Worm (Caenorhabditis elegans) whole organism, L4 larva: Measurements from ENCODE around the gene dcap-1.

ENCODE experiments used
- Y48G9A.11 ChIP-seq: fragments of 200-800 bp; sonication (Bioruptor generic); IDR thresholded peaks from 2 replicates; pipeline ENCODE4 v1.3.6; 2022; ENCODE audit warnings: missing genetic modification reagents, missing genetic modification characterization, missing compliant biosample characterization
- Y5F2A.4 ChIP-seq: fragments of 200-800 bp; sonication (Bioruptor generic); optimal IDR thresholded peaks from 2 replicates; lab custom pipeline; 2018; ENCODE audit warnings: mild to moderate bottlenecking, missing genetic modification characterization, missing compliant biosample characterization
- ZK546.5 ChIP-seq, 2 experiments: sonication (generic microtip); optimal IDR thresholded peaks; 2 replicates each; lab custom pipeline; 2017; ENCODE audit warnings: missing biosample characterization in 2 of 2, missing genetic modification characterization in 2 of 2
- aha-1 ChIP-seq: fragments of 150-350 bp; peaks from one replicate; lab custom pipeline; 2014; ENCODE audit warnings: missing biosample characterization, missing genetic modification characterization
- aly-2 ChIP-seq: sonication (generic microtip); optimal IDR thresholded peaks from 2 replicates; lab custom pipeline; 2018; ENCODE audit warnings: missing biosample characterization, missing genetic modification characterization
- ama-1 ChIP-seq: fragments of 150-350 bp; optimal IDR thresholded peaks from 2 replicates; lab custom pipeline; 2014; ENCODE audit warnings: inconsistent platforms, mixed read lengths
- attf-4 ChIP-seq: sonication (generic microtip); optimal IDR thresholded peaks from 3 replicates; lab custom pipeline; 2017; ENCODE audit warnings: missing biosample characterization, missing genetic modification characterization
- ceh-20 ChIP-seq: fragments of 200-800 bp; sonication (Bioruptor generic); IDR thresholded peaks from 2 replicates; pipeline ENCODE4 v1.3.6; 2022; ENCODE audit warnings: missing genetic modification reagents, missing genetic modification characterization, missing compliant biosample characterization
- ceh-28 ChIP-seq: fragments of 150-350 bp; optimal IDR thresholded peaks from 2 replicates; lab custom pipeline; 2014; ENCODE audit warnings: missing biosample characterization, missing genetic modification reagents, missing genetic modification characterization
- ceh-32 ChIP-seq: sonication (generic microtip); optimal IDR thresholded peaks from 2 replicates; lab custom pipeline; 2016; ENCODE audit warnings: mild to moderate bottlenecking, missing genetic modification characterization, missing compliant biosample characterization; ENCODE audit not compliant: poor library complexity
- ceh-82 ChIP-seq: sonication (generic microtip); optimal IDR thresholded peaks from 2 replicates; lab custom pipeline; 2017; ENCODE audit warnings: missing biosample characterization, missing genetic modification characterization
- ctbp-1 ChIP-seq: fragments of 200-800 bp; sonication (Bioruptor generic); IDR thresholded peaks from 2 replicates; pipeline ENCODE4 v1.3.6; 2022; ENCODE audit warnings: missing genetic modification reagents, missing genetic modification characterization, missing compliant biosample characterization
- daf-16 ChIP-seq, 3 experiments: sonication (generic microtip); optimal IDR thresholded peaks; 2 replicates each; lab custom pipeline; 2016 to 2017; ENCODE audit warnings: missing genetic modification characterization in 3 of 3, missing genetic modification reagents in 3 of 3, mild to moderate bottlenecking in 2 of 3, missing compliant biosample characterization in 2 of 3, missing biosample characterization in 1 of 3, moderate library complexity in 1 of 3
- daf-19 ChIP-seq: fragments of 200-800 bp; sonication (Bioruptor generic); conservative IDR thresholded peaks from 2 replicates; pipeline ENCODE4 v1.3.6; 2022; ENCODE audit warnings: missing genetic modification characterization, missing compliant biosample characterization
- daf-8 ChIP-seq: fragments of 200-800 bp; sonication (Bioruptor generic); IDR thresholded peaks from 2 replicates; pipeline ENCODE4 v1.3.6; 2022; ENCODE audit warnings: missing genetic modification characterization, missing compliant biosample characterization
- dmd-8 ChIP-seq: fragments of 200-800 bp; sonication (Bioruptor generic); IDR thresholded peaks from 2 replicates; pipeline ENCODE4 v1.3.6; 2022; ENCODE audit warnings: missing genetic modification characterization, missing compliant biosample characterization
- dmd-9 ChIP-seq: fragments of 200-800 bp; sonication (Bioruptor generic); IDR thresholded peaks from 2 replicates; pipeline ENCODE4 v1.3.6; 2022; ENCODE audit warnings: missing genetic modification reagents, missing genetic modification characterization, missing compliant biosample characterization
- dpl-1 ChIP-seq: fragments of 150-350 bp; optimal IDR thresholded peaks from 2 replicates; lab custom pipeline; 2014; ENCODE audit warnings: missing biosample characterization, missing genetic modification reagents, missing genetic modification characterization
- dve-1 ChIP-seq: sonication (generic microtip); optimal IDR thresholded peaks from 2 replicates; lab custom pipeline; 2017; ENCODE audit warnings: antibody characterized with exemption, mild to moderate bottlenecking, missing genetic modification characterization, missing compliant biosample characterization; ENCODE audit not compliant: insufficient read depth
- egl-27 ChIP-seq: sonication (generic microtip); optimal IDR thresholded peaks from 3 replicates; lab custom pipeline; 2017; ENCODE audit warnings: missing biosample characterization, missing genetic modification reagents, missing genetic modification characterization
- gei-8 ChIP-seq: fragments of 200-800 bp; sonication (Bioruptor generic); optimal IDR thresholded peaks from 2 replicates; lab custom pipeline; 2018; ENCODE audit warnings: mild to moderate bottlenecking, missing genetic modification characterization, missing compliant biosample characterization
- hif-1 ChIP-seq, 2 experiments: sonication (generic microtip); optimal IDR thresholded peaks; 2 replicates each; lab custom pipeline; 2016 to 2017; ENCODE audit warnings: missing compliant biosample characterization in 2 of 2, missing genetic modification characterization in 2 of 2, missing genetic modification reagents in 2 of 2, missing genotype in 2 of 2, mild to moderate bottlenecking in 1 of 2
- hlh-11 ChIP-seq: fragments of 200-800 bp; sonication (Bioruptor generic); optimal IDR thresholded peaks from 2 replicates; lab custom pipeline; 2018; ENCODE audit warnings: mild to moderate bottlenecking, missing genetic modification characterization, missing compliant biosample characterization
- hlh-30 ChIP-seq: sonication (generic microtip); optimal IDR thresholded peaks from 2 replicates; lab custom pipeline; 2017; ENCODE audit warnings: antibody characterized with exemption, mild to moderate bottlenecking, missing genetic modification characterization, missing compliant biosample characterization; ENCODE audit not compliant: insufficient read depth
- lim-7 ChIP-seq: fragments of 200-800 bp; sonication (Bioruptor generic); IDR thresholded peaks from 2 replicates; pipeline ENCODE4 v1.3.6; 2022; ENCODE audit warnings: missing genetic modification characterization, missing compliant biosample characterization
- lin-13 ChIP-seq: fragments of 150-350 bp; optimal IDR thresholded peaks from 2 replicates; lab custom pipeline; 2014; ENCODE audit warnings: missing biosample characterization, missing genetic modification reagents, missing genetic modification characterization
- lin-38 ChIP-seq: fragments of 200-800 bp; sonication (Bioruptor generic); IDR thresholded peaks from 2 replicates; pipeline ENCODE4 v1.3.6; 2022; ENCODE audit warnings: missing genetic modification reagents, missing genetic modification characterization, missing compliant biosample characterization
- lsy-2 ChIP-seq, 2 experiments: fragments of 150-350 bp in 1 of 2; sonication (generic microtip) in 1 of 2; optimal IDR thresholded peaks; 2 replicates each; lab custom pipeline; 2014 to 2017; ENCODE audit warnings: missing biosample characterization in 2 of 2, missing genetic modification characterization in 2 of 2
- madf-5 ChIP-seq, 2 experiments: fragments of 200-800 bp; sonication (Bioruptor generic); IDR thresholded peaks; 2 replicates each; pipeline ENCODE4 v1.3.6; 2022; ENCODE audit warnings: missing compliant biosample characterization in 2 of 2, missing genetic modification characterization in 2 of 2
- mdt-29 ChIP-seq: fragments of 200-800 bp; sonication (Bioruptor generic); IDR thresholded peaks from 2 replicates; pipeline ENCODE4 v1.3.6; 2022; ENCODE audit warnings: missing genetic modification reagents, missing genetic modification characterization, missing compliant biosample characterization
- mep-1 ChIP-seq: fragments of 150-350 bp; sonication (generic microtip); optimal IDR thresholded peaks from 3 replicates; lab custom pipeline; 2014; ENCODE audit warnings: missing biosample characterization, missing genetic modification characterization
- mxl-2 ChIP-seq: fragments of 200-800 bp; sonication (Bioruptor generic); conservative IDR thresholded peaks from 2 replicates; pipeline ENCODE4 v1.3.6; 2022; ENCODE audit warnings: missing genetic modification reagents, missing genetic modification characterization, missing compliant biosample characterization
- mxl-3 ChIP-seq: fragments of 200-800 bp; sonication (Bioruptor generic); optimal IDR thresholded peaks from 2 replicates; lab custom pipeline; 2018; ENCODE audit warnings: mild to moderate bottlenecking, missing genetic modification characterization, missing compliant biosample characterization
- nhr-102 ChIP-seq: sonication (generic microtip); optimal IDR thresholded peaks from 2 replicates; lab custom pipeline; 2016; ENCODE audit warnings: mild to moderate bottlenecking, missing genetic modification characterization, moderate library complexity, missing compliant biosample characterization
- nhr-41 ChIP-seq: fragments of 200-800 bp; sonication (Bioruptor generic); IDR thresholded peaks from 2 replicates; pipeline ENCODE4 v1.3.6; 2022; ENCODE audit warnings: missing genetic modification reagents, missing genetic modification characterization, missing compliant biosample characterization
- nhr-6 ChIP-seq: fragments of 150-350 bp; optimal IDR thresholded peaks from 2 replicates; lab custom pipeline; 2014; ENCODE audit warnings: missing biosample characterization, missing genetic modification characterization
- pha-4 ChIP-seq, 2 experiments: fragments of 150-350 bp in 1 of 2; fragments of 200-800 bp in 1 of 2; sonication (Bioruptor generic) in 1 of 2; IDR thresholded peaks in 1 of 2; optimal IDR thresholded peaks in 1 of 2; 2 replicates each; pipeline versions ENCODE4 v1.3.6 to Lab custom; 2014 to 2022; ENCODE audit warnings: missing genetic modification characterization in 2 of 2, missing genetic modification reagents in 2 of 2, missing biosample characterization in 1 of 2, missing compliant biosample characterization in 1 of 2
- saeg-2 ChIP-seq: fragments of 200-800 bp; sonication (Bioruptor generic); IDR thresholded peaks from 2 replicates; pipeline ENCODE4 v1.3.6; 2022; ENCODE audit warnings: missing genetic modification reagents, missing genetic modification characterization, missing compliant biosample characterization
- sdz-12 ChIP-seq: fragments of 200-800 bp; sonication (Bioruptor generic); optimal IDR thresholded peaks from 2 replicates; lab custom pipeline; 2018; ENCODE audit warnings: mild to moderate bottlenecking, missing genetic modification characterization, missing compliant biosample characterization
- set-16 ChIP-seq: fragments of 200-800 bp; sonication (Bioruptor generic); IDR thresholded peaks from 2 replicates; pipeline ENCODE4 v1.3.6; 2022; ENCODE audit warnings: missing genetic modification reagents, missing genetic modification characterization, missing compliant biosample characterization
- snpc-1.2 ChIP-seq: fragments of 200-800 bp; sonication (Bioruptor generic); IDR thresholded peaks from 2 replicates; pipeline ENCODE4 v1.3.6; 2022; ENCODE audit warnings: missing genetic modification reagents, missing genetic modification characterization, missing compliant biosample characterization
- spr-1 ChIP-seq: sonication (generic microtip); optimal IDR thresholded peaks from 2 replicates; lab custom pipeline; 2016; ENCODE audit warnings: mild to moderate bottlenecking, missing genetic modification characterization, missing compliant biosample characterization
- tra-1 ChIP-seq: fragments of 200-800 bp; sonication (Bioruptor generic); IDR thresholded peaks from 2 replicates; pipeline ENCODE4 v1.3.6; 2022; ENCODE audit warnings: missing genetic modification reagents, missing genetic modification characterization, missing compliant biosample characterization
- zfp-2 ChIP-seq: sonication (generic microtip); optimal IDR thresholded peaks from 2 replicates; lab custom pipeline; 2016; ENCODE audit warnings: mild to moderate bottlenecking, missing genetic modification characterization, missing compliant biosample characterization
- zip-11 ChIP-seq: fragments of 200-800 bp; sonication (Bioruptor generic); IDR thresholded peaks from 2 replicates; pipeline ENCODE4 v1.3.6; 2022; ENCODE audit warnings: missing genetic modification characterization, missing compliant biosample characterization

Gene dcap-1

ce11 chrIV:1070383-1070782 is 15.8 kb upstream of the dcap-1 start (continued):
- TF ChIP-seq hif-1 (tag; optimal IDR thresholded peaks at IDR 0.05; lab: Kevin White, UChicago) (peak; percentile 2 to 89), dpl-1 (GFP tag; lab: Kevin White, UChicago) (peak; percentile 56), dmd-9 (GFP tag; lab: Robert Waterston, UW) (no peak), spr-1 (peak; percentile 61), lim-7 (no peak), madf-5 (GFP tag; IDR thresholded peaks at IDR 0.05; lab: Robert Waterston, UW) (0 out of 4 replicates have a peak, but pooled peaks of 1 of the 2 experiments have one; percentile 35), daf-8 (GFP tag; lab: Robert Waterston, UW) (no peak), ama-1 (lab: Kevin White, UChicago) (no peak)

ce11 chrIV:1068730-1069244 is 14.2 kb upstream of the dcap-1 start:
- TF ChIP-seq Y48G9A.11 (GFP tag; lab: Robert Waterston, UW) (no peak), attf-4 (no peak), aha-1 (tag; lab: Kevin White, UChicago) (peak; percentile 65), dmd-8 (GFP tag; lab: Robert Waterston, UW) (no peak), mxl-3 (GFP tag; lab: Kevin White, UChicago) (no peak), ceh-20 (GFP tag; lab: Robert Waterston, UW) (no peak), pha-4 (GFP tag; IDR thresholded peaks at IDR 0.05; lab: Robert Waterston, UW) (peak; percentile 33; the same call in 1 of the 2 replicates), pha-4 (tag; optimal IDR thresholded peaks at IDR 0.05; lab: Kevin White, UChicago) (no peak), mdt-29 (GFP tag; lab: Robert Waterston, UW) (no peak), aly-2 (no peak), hif-1 (tag; optimal IDR thresholded peaks at IDR 0.05; lab: Kevin White, UChicago) (no peak), daf-16 (GFP tag; optimal IDR thresholded peaks at IDR 0.05; lab: Kevin White, UChicago) (no peak), daf-16 (tag; optimal IDR thresholded peaks at IDR 0.05; lab: Kevin White, UChicago) (peak; percentile 2), zfp-2 (tag; lab: Kevin White, UChicago) (no peak), mep-1 (tag; lab: Kevin White, UChicago) (no peak), set-16 (GFP tag; lab: Robert Waterston, UW) (peak; percentile 92), ZK546.5 (tag; optimal IDR thresholded peaks at IDR 0.05; lab: Kevin White, UChicago) (no peak), ceh-32 (tag; lab: Kevin White, UChicago) (no peak), hlh-11 (tag; lab: Kevin White, UChicago) (peak; percentile 72)

- TF ChIP-seq egl-27 (no peak), daf-19 (GFP tag; lab: Robert Waterston, UW) (no peak), ZK546.5 (tag; optimal IDR thresholded peaks at IDR 0.05; lab: Kevin White, UChicago) (no peak), ceh-82 (tag; lab: Kevin White, UChicago) (no peak), lsy-2 (tag; optimal IDR thresholded peaks at IDR 0.05; lab: Kevin White, UChicago) (peak in 1 of 2 experiments; percentile 1), ceh-28 (tag; lab: Kevin White, UChicago) (no peak), snpc-1.2 (GFP tag; lab: Robert Waterston, UW) (0 out of 2 replicates have a peak, but pooled peaks have one; percentile 44), nhr-41 (0 out of 2 replicates have a peak, but pooled peaks have one; percentile 27), hlh-30 (tag; lab: Kevin White, UChicago) (peak; percentile 62), lin-13 (no peak), tra-1 (GFP tag; lab: Robert Waterston, UW) (no peak), nhr-6 (tag; lab: Kevin White, UChicago) (peak; percentile 15), saeg-2 (GFP tag; lab: Robert Waterston, UW) (peak; percentile 67), gei-8 (GFP tag; lab: Kevin White, UChicago) (no peak), mxl-2 (GFP tag; lab: Robert Waterston, UW) (no peak), dve-1 (tag; lab: Kevin White, UChicago) (peak; percentile 53), daf-16 (GFP tag; optimal IDR thresholded peaks at IDR 0.05; lab: Kevin White, UChicago) (peak in 1 of 2 experiments; percentile 43), daf-16 (tag; optimal IDR thresholded peaks at IDR 0.05; lab: Kevin White, UChicago) (peak; percentile 57), Y5F2A.4 (GFP tag; lab: Kevin White, UChicago) (no peak), ctbp-1 (GFP tag; lab: Robert Waterston, UW) (peak; percentile 65), nhr-102 (tag; lab: Kevin White, UChicago) (peak; percentile 35), lin-38 (GFP tag; lab: Robert Waterston, UW) (peak; percentile 30; the same call in 1 of the 2 replicates), dpl-1 (GFP tag; lab: Kevin White, UChicago) (no peak), zip-11 (GFP tag; lab: Robert Waterston, UW) (no peak), madf-5 (GFP tag; IDR thresholded peaks at IDR 0.05; lab: Robert Waterston, UW) (no peak), sdz-12 (no peak)
Observed at ce11 chrIV:1067430-1067829, 12.8 kb upstream of the dcap-1 start, which contains the start of gene znf-782. Gene znf-782 (minus strand): TSS chrIV:1067525.
